Worm (Caenorhabditis elegans) whole organism, L3 larva: ENCODE data around the gene skpo-3.

ENCODE experiments used
- aly-2 ChIP-seq: fragments of 150-350 bp; optimal IDR thresholded peaks from 2 replicates; lab custom pipeline; 2014; ENCODE audit warnings: missing biosample characterization, missing genetic modification characterization
- egl-27 ChIP-seq: sonication (generic microtip); optimal IDR thresholded peaks from 4 replicates; lab custom pipeline; 2017; ENCODE audit warnings: missing biosample characterization, missing genetic modification reagents, missing genetic modification characterization
- elt-1 ChIP-seq: fragments of 150-350 bp; optimal IDR thresholded peaks from 2 replicates; lab custom pipeline; 2014; ENCODE audit warnings: missing biosample characterization, missing genetic modification characterization
- lin-15B ChIP-seq: fragments of 150-350 bp; optimal IDR thresholded peaks from 2 replicates; lab custom pipeline; 2014; ENCODE audit warnings: missing biosample characterization, missing genetic modification characterization
- nhr-12 ChIP-seq: fragments of 150-350 bp; optimal IDR thresholded peaks from 2 replicates; lab custom pipeline; 2014; ENCODE audit warnings: missing biosample characterization, missing genetic modification characterization

DNA sequence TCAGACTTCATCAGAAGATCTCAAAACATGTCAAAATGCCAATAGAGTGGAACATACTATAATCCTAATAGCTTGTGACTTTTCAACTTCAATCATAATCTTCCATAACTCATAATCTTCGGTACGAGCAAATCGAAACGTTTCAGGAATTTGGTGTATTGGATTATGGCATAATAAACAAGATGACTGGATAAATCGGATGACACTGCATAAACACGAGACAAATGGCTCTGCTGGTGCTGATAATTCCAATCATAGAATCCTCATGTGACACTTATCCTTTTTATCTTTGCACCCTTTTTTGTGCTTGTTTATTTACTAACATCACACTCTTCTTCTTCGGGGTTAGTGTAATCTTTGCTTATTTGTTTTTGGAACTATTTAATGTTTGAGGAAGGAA is 37.4 kb downstream of the skpo-3 start:
- TF ChIP-seq elt-1 (tag; lab: Kevin White, UChicago) (no peak), aly-2 (tag; lab: Kevin White, UChicago) (no peak), nhr-12 (no peak), egl-27 (tag; lab: Kevin White, UChicago) (no peak), lin-15B (tag; lab: Kevin White, UChicago) (no peak)
